Worm (Caenorhabditis elegans) whole organism, L1 larva: ENCODE results near the gene sri-21.

ENCODE experiments used
- C04F5.9 ChIP-seq: sonication (generic microtip); optimal IDR thresholded peaks from 2 replicates; lab custom pipeline; 2016; ENCODE audit warnings: missing genetic modification characterization, missing compliant biosample characterization
- C16A3.4 ChIP-seq: fragments of 150-350 bp; optimal IDR thresholded peaks from 2 replicates; lab custom pipeline; 2014; ENCODE audit warnings: missing biosample characterization, missing genetic modification characterization
- F16B12.6 ChIP-seq: fragments of 150-350 bp; optimal IDR thresholded peaks from 2 replicates; lab custom pipeline; 2014; ENCODE audit warnings: missing biosample characterization, missing genetic modification characterization
- alr-1 ChIP-seq: fragments of 200-800 bp; sonication (Bioruptor generic); optimal IDR thresholded peaks from 2 replicates; lab custom pipeline; 2018; ENCODE audit warnings: borderline replicate concordance, mild to moderate bottlenecking, missing genetic modification characterization, missing compliant biosample characterization
- aly-2 ChIP-seq: fragments of 150-350 bp; optimal IDR thresholded peaks from 2 replicates; lab custom pipeline; 2014; ENCODE audit warnings: missing biosample characterization, missing genetic modification characterization
- ama-1 ChIP-seq: fragments of 150-350 bp; optimal IDR thresholded peaks from 2 replicates; lab custom pipeline; 2014
- ceh-88 ChIP-seq: fragments of 200-800 bp; sonication (Bioruptor generic); IDR thresholded peaks from 2 replicates; pipeline ENCODE4 v1.3.6; 2022; ENCODE audit warnings: missing genetic modification characterization, missing compliant biosample characterization
- dpl-1 ChIP-seq, 3 experiments: fragments of 150-350 bp in 2 of 3; sonication (generic microtip) in 1 of 3; optimal IDR thresholded peaks; 2 replicates each; lab custom pipeline; 2014 to 2017; ENCODE audit warnings: missing biosample characterization in 3 of 3, missing genetic modification characterization in 3 of 3, missing genetic modification reagents in 3 of 3
- egl-27 ChIP-seq, 2 experiments: fragments of 150-350 bp in 1 of 2; sonication (generic microtip); optimal IDR thresholded peaks; 3 replicates each; lab custom pipeline; 2017 to 2018; ENCODE audit warnings: missing biosample characterization in 2 of 2, missing genetic modification characterization in 2 of 2, missing genetic modification reagents in 2 of 2
- elt-2 ChIP-seq: sonication (generic microtip); optimal IDR thresholded peaks from 2 replicates; lab custom pipeline; 2016; ENCODE audit warnings: missing genetic modification characterization, mild to moderate bottlenecking, inconsistent platforms, missing compliant biosample characterization, missing genetic modification reagents
- elt-3 ChIP-seq, 6 experiments: fragments of 150-350 bp in 1 of 6; sonication (generic microtip); optimal IDR thresholded peaks; 2 replicates each; lab custom pipeline; 2017 to 2018; ENCODE audit warnings: missing biosample characterization in 6 of 6, missing genetic modification characterization in 6 of 6, inconsistent platforms in 1 of 6
- ets-5 ChIP-seq: fragments of 200-800 bp; sonication (Bioruptor generic); IDR thresholded peaks from 2 replicates; pipeline ENCODE4 v1.3.6; 2022; ENCODE audit warnings: missing genetic modification characterization, missing compliant biosample characterization
- fkh-10 ChIP-seq: sonication (generic microtip); optimal IDR thresholded peaks from 2 replicates; lab custom pipeline; 2017; ENCODE audit warnings: missing biosample characterization, missing genetic modification reagents, missing genetic modification characterization
- fkh-4 ChIP-seq: sonication (generic microtip); optimal IDR thresholded peaks from 2 replicates; lab custom pipeline; 2016; ENCODE audit warnings: missing compliant biosample characterization, missing genetic modification characterization, borderline replicate concordance
- fkh-8 ChIP-seq: sonication (generic microtip); optimal IDR thresholded peaks from 2 replicates; lab custom pipeline; 2016; ENCODE audit warnings: mild to moderate bottlenecking, missing genetic modification characterization, missing compliant biosample characterization
- fos-1 ChIP-seq: fragments of 150-350 bp; optimal IDR thresholded peaks from 2 replicates; lab custom pipeline; 2014; ENCODE audit warnings: missing biosample characterization, missing genetic modification characterization
- hlh-4 ChIP-seq: sonication (generic microtip); optimal IDR thresholded peaks from 2 replicates; lab custom pipeline; 2016; ENCODE audit warnings: mild to moderate bottlenecking, missing genetic modification characterization, missing compliant biosample characterization
- hpl-2 ChIP-seq: fragments of 150-350 bp; optimal IDR thresholded peaks from 2 replicates; lab custom pipeline; 2014; ENCODE audit warnings: missing biosample characterization, missing genetic modification reagents, missing genetic modification characterization
- irx-1 ChIP-seq: sonication (generic microtip); optimal IDR thresholded peaks from 2 replicates; lab custom pipeline; 2016; ENCODE audit warnings: missing genetic modification characterization, missing compliant biosample characterization
- jun-1 ChIP-seq: fragments of 150-350 bp; optimal IDR thresholded peaks from 2 replicates; lab custom pipeline; 2014; ENCODE audit warnings: missing biosample characterization, missing genetic modification reagents, missing genetic modification characterization
- lin-13 ChIP-seq: fragments of 150-350 bp; optimal IDR thresholded peaks from 2 replicates; lab custom pipeline; 2014; ENCODE audit warnings: missing biosample characterization, missing genetic modification reagents, missing genetic modification characterization
- lin-15B ChIP-seq: fragments of 150-350 bp; sonication (generic microtip); optimal IDR thresholded peaks from 3 replicates; lab custom pipeline; 2014; ENCODE audit warnings: missing biosample characterization, missing genetic modification characterization
- lin-35 ChIP-seq, 2 experiments: fragments of 150-350 bp; optimal IDR thresholded peaks; 2 replicates each; lab custom pipeline; 2014; ENCODE audit warnings: missing biosample characterization in 2 of 2, missing genetic modification characterization in 2 of 2, missing genetic modification reagents in 2 of 2
- lir-3 ChIP-seq: sonication (generic microtip); optimal IDR thresholded peaks from 2 replicates; lab custom pipeline; 2016; ENCODE audit warnings: mild to moderate bottlenecking, missing genetic modification characterization, moderate library complexity, missing compliant biosample characterization; ENCODE audit not compliant: poor library complexity
- mdl-1 ChIP-seq, 2 experiments: fragments of 150-350 bp; optimal IDR thresholded peaks; 2 replicates each; lab custom pipeline; 2014 to 2017; ENCODE audit warnings: missing biosample characterization in 2 of 2, missing genetic modification characterization in 2 of 2, inconsistent platforms in 1 of 2
- mep-1 ChIP-seq: fragments of 150-350 bp; optimal IDR thresholded peaks from 2 replicates; lab custom pipeline; 2014; ENCODE audit warnings: missing biosample characterization, missing genetic modification characterization
- nhr-11 ChIP-seq: fragments of 150-350 bp; optimal IDR thresholded peaks from 2 replicates; lab custom pipeline; 2014; ENCODE audit warnings: missing biosample characterization, missing genetic modification characterization
- nhr-12 ChIP-seq: sonication (generic microtip); optimal IDR thresholded peaks from 2 replicates; lab custom pipeline; 2017; ENCODE audit warnings: missing biosample characterization, missing genetic modification characterization
- nhr-20 ChIP-seq: sonication (generic microtip); optimal IDR thresholded peaks from 2 replicates; lab custom pipeline; 2016; ENCODE audit warnings: mild to moderate bottlenecking, missing genetic modification characterization, missing compliant biosample characterization
- nhr-237 ChIP-seq: fragments of 150-350 bp; optimal IDR thresholded peaks from 2 replicates; lab custom pipeline; 2014; ENCODE audit warnings: missing biosample characterization, missing genetic modification characterization
- nhr-28 ChIP-seq: fragments of 150-350 bp; optimal IDR thresholded peaks from 2 replicates; lab custom pipeline; 2014; ENCODE audit warnings: missing biosample characterization, missing genetic modification characterization
- nhr-47 ChIP-seq: sonication (generic microtip); optimal IDR thresholded peaks from 2 replicates; lab custom pipeline; 2016; ENCODE audit warnings: mild to moderate bottlenecking, missing genetic modification characterization, moderate library complexity, missing compliant biosample characterization
- nhr-76 ChIP-seq: sonication (generic microtip); optimal IDR thresholded peaks from 2 replicates; lab custom pipeline; 2017; ENCODE audit warnings: missing biosample characterization, missing genetic modification characterization
- nhr-85 ChIP-seq: sonication (generic microtip); peaks from one replicate; lab custom pipeline; 2016; ENCODE audit warnings: missing genetic modification characterization, inconsistent platforms, missing compliant biosample characterization
- nhr-90 ChIP-seq: sonication (generic microtip); optimal IDR thresholded peaks from 2 replicates; lab custom pipeline; 2016; ENCODE audit warnings: mild to moderate bottlenecking, missing genetic modification characterization, missing compliant biosample characterization; ENCODE audit not compliant: poor library complexity
- pqm-1 ChIP-seq: sonication (generic microtip); optimal IDR thresholded peaks from 3 replicates; lab custom pipeline; 2017; ENCODE audit warnings: missing biosample characterization, missing genetic modification characterization
- rnt-1 ChIP-seq: sonication (generic microtip); optimal IDR thresholded peaks from 2 replicates; lab custom pipeline; 2016; ENCODE audit warnings: mild to moderate bottlenecking, missing genetic modification characterization, moderate library complexity, missing compliant biosample characterization
- skn-1 ChIP-seq: fragments of 150-350 bp; optimal IDR thresholded peaks from 2 replicates; lab custom pipeline; 2014; ENCODE audit warnings: missing biosample characterization, missing genetic modification characterization
- snpc-4 ChIP-seq: fragments of 150-350 bp; optimal IDR thresholded peaks from 2 replicates; lab custom pipeline; 2014; ENCODE audit warnings: missing biosample characterization, missing genetic modification characterization
- snu-23 ChIP-seq: sonication (generic microtip); optimal IDR thresholded peaks from 2 replicates; lab custom pipeline; 2016; ENCODE audit warnings: missing genetic modification characterization, missing compliant biosample characterization
- sox-4 ChIP-seq: sonication (generic microtip); optimal IDR thresholded peaks from 2 replicates; lab custom pipeline; 2016; ENCODE audit warnings: missing genetic modification characterization, missing compliant biosample characterization
- sup-37 ChIP-seq: fragments of 200-800 bp; sonication (Bioruptor generic); optimal IDR thresholded peaks from 2 replicates; lab custom pipeline; 2018; ENCODE audit warnings: mild to moderate bottlenecking, missing genetic modification characterization, missing compliant biosample characterization
- swsn-7 ChIP-seq: sonication (generic microtip); optimal IDR thresholded peaks from 2 replicates; lab custom pipeline; 2016; ENCODE audit warnings: missing genetic modification characterization, missing compliant biosample characterization
- tbx-2 ChIP-seq: sonication (generic microtip); optimal IDR thresholded peaks from 2 replicates; lab custom pipeline; 2016; ENCODE audit warnings: missing genetic modification characterization, missing compliant biosample characterization
- tlp-1 ChIP-seq: fragments of 150-350 bp; optimal IDR thresholded peaks from 2 replicates; lab custom pipeline; 2014; ENCODE audit warnings: missing biosample characterization, missing genetic modification characterization
- unc-30 ChIP-seq: sonication (generic microtip); optimal IDR thresholded peaks from 2 replicates; lab custom pipeline; 2017; ENCODE audit warnings: missing biosample characterization, missing genetic modification characterization
- xbp-1 ChIP-seq: sonication (generic microtip); optimal IDR thresholded peaks from 2 replicates; lab custom pipeline; 2016; ENCODE audit warnings: missing genetic modification characterization, missing compliant biosample characterization
- zip-4 ChIP-seq: fragments of 200-800 bp; sonication (Bioruptor generic); optimal IDR thresholded peaks from 2 replicates; lab custom pipeline; 2018; ENCODE audit warnings: mild to moderate bottlenecking, missing genetic modification characterization, moderate library complexity, missing compliant biosample characterization
- ztf-11 ChIP-seq, 2 experiments: sonication (generic microtip); optimal IDR thresholded peaks; 2 replicates each; lab custom pipeline; 2016 to 2017; ENCODE audit warnings: missing genetic modification characterization in 2 of 2, missing biosample characterization in 1 of 2, missing compliant biosample characterization in 1 of 2

Gene sri-21

DNA sequence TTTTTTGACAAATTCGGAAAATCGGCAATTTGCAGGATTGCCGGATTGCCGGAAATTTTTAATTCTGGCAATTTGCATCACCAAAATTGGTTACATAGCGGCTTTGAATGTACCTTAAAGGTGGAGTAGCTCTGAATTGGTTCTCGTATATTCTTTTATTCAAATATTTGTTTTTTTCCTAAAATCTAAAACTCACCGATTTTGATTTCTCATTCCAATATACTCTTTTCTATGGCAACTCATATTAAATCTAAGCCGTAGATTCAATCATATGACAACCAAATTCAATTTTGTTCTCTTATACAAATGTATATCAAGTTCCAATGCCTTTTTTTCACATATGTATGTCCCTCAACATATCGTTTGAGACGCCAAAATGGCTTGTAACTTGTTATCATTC is at the start of gene sri-21:
Gene sri-21 (plus strand): TSS at position 301 of the 400 bp plus-strand sequence.
- TF ChIP-seq C04F5.9 (tag; lab: Kevin White, UChicago) (no peak), nhr-20 (tag; lab: Kevin White, UChicago) (no peak)

DNA sequence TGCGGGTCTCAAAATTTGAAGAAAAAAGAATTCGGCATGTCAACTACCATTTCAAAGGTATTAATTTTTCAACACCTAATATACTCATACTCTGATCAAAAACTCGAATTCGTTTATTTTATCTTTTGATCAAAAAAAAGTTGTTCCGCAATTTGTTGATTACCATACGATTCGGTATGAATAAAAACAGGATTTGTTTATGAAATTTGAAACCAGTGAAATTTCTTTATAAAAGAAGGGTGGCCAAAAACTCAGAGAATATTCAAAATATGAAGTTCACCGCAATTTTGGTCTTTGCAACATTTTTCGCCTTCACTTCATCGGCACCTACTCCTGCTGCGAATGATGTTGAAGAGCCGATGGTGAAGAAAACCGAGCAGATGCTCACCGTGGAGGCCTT is 47.6 kb upstream of the sri-21 start, which contains the start of the genes C07G3.8 and C07G3.10:
Gene C07G3.8 (minus strand): TSS at position 101 of the 400 bp plus-strand sequence.
Gene C07G3.10 (plus strand): TSS at position 270 of the 400 bp plus-strand sequence.
- no peak for TF ChIP-seq alr-1 (tag; lab: Kevin White, UChicago)
- TF ChIP-seq hpl-2, result no peak
- no peak for TF ChIP-seq C16A3.4
- no peak for TF ChIP-seq nhr-28 (tag; lab: Kevin White, UChicago)

ce11 chrV:3505745-3506144 is 43.9 kb upstream of the sri-21 start:
- TF ChIP-seq swsn-7 (no peak), lin-13 (GFP tag; lab: Kevin White, UChicago) (no peak), tbx-2 (tag; lab: Kevin White, UChicago) (no peak), nhr-20 (tag; lab: Kevin White, UChicago) (peak; percentile 84), lin-15B (tag; lab: Kevin White, UChicago) (no peak), nhr-85 (peak; percentile 74), nhr-47 (tag; lab: Kevin White, UChicago) (no peak), pqm-1 (tag; lab: Kevin White, UChicago) (peak; percentile 47), jun-1 (tag; lab: Kevin White, UChicago) (no peak), mdl-1 (tag; optimal IDR thresholded peaks at IDR 0.05; lab: Kevin White, UChicago) (no peak), lin-35 (GFP tag; optimal IDR thresholded peaks at IDR 0.05; lab: Kevin White, UChicago) (peak in 1 of 2 experiments; percentile 28), lir-3 (tag; lab: Kevin White, UChicago) (no peak), fkh-10 (GFP tag; lab: Kevin White, UChicago) (no peak), tlp-1 (tag; lab: Kevin White, UChicago) (peak; percentile 48), elt-3 (tag; optimal IDR thresholded peaks at IDR 0.05; lab: Kevin White, UChicago) (peak in 4 of 6 experiments; percentile 7 to 79 (median 54)), aly-2 (tag; lab: Kevin White, UChicago) (no peak), irx-1 (tag; lab: Kevin White, UChicago) (no peak), ceh-88 (no peak), zip-4 (GFP tag; lab: Kevin White, UChicago) (no peak), snu-23 (GFP tag; lab: Kevin White, UChicago) (no peak), nhr-90 (tag; lab: Kevin White, UChicago) (peak; percentile 28), ama-1 (lab: Kevin White, UChicago) (no peak), nhr-237 (tag; lab: Kevin White, UChicago) (no peak), sup-37 (GFP tag; lab: Kevin White, UChicago) (no peak), sox-4 (tag; lab: Kevin White, UChicago) (no peak), alr-1 (tag; lab: Kevin White, UChicago) (no peak), nhr-28 (tag; lab: Kevin White, UChicago) (no peak), unc-30 (tag; lab: Kevin White, UChicago) (no peak), snpc-4 (tag; lab: Kevin White, UChicago) (no peak), skn-1 (tag; lab: Kevin White, UChicago) (peak; percentile 40), mep-1 (tag; lab: Kevin White, UChicago) (peak; percentile 0), ets-5 (GFP tag; lab: Robert Waterston, UW) (no peak), F16B12.6 (no peak), hlh-4 (no peak), rnt-1 (no peak), egl-27 (tag; optimal IDR thresholded peaks at IDR 0.05; lab: Kevin White, UChicago) (no peak), nhr-12 (no peak), elt-2 (tag; lab: Kevin White, UChicago) (peak; percentile 91), xbp-1 (tag; lab: Kevin White, UChicago) (no peak), C16A3.4 (no peak), nhr-76 (tag; lab: Kevin White, UChicago) (no peak), fkh-8 (tag; lab: Kevin White, UChicago) (no peak), dpl-1 (GFP tag; optimal IDR thresholded peaks at IDR 0.05; lab: Kevin White, UChicago) (peak in 1 of 3 experiments; percentile 17), ztf-11 (tag; optimal IDR thresholded peaks at IDR 0.05; lab: Kevin White, UChicago) (no peak), fkh-4 (tag; lab: Kevin White, UChicago) (no peak), nhr-11 (tag; lab: Kevin White, UChicago) (no peak), fos-1 (tag; lab: Kevin White, UChicago) (no peak)
